Fruit fly (Drosophila melanogaster) whole organism, pupa: ENCODE results near the gene Gk2.

ENCODE experiments used
- CG10348 ChIP-seq: fragments of 200-800 bp; sonication (Bioruptor generic); IDR thresholded peaks from 2 replicates; pipeline ENCODE4 v1.3.6; 2022; ENCODE audit warnings: missing biosample characterization, missing genetic modification characterization
- CG12605 ChIP-seq: fragments of 200-800 bp; sonication (Bioruptor generic); IDR thresholded peaks from 2 replicates; pipeline ENCODE4 v1.3.6; 2022; ENCODE audit warnings: missing biosample characterization, missing genetic modification characterization
- CG13204 ChIP-seq: fragments of 200-800 bp; sonication (Bioruptor generic); optimal IDR thresholded peaks from 2 replicates; lab custom pipeline; 2018; ENCODE audit warnings: missing biosample characterization, mild to moderate bottlenecking, missing genetic modification characterization, moderate library complexity
- CG14655 ChIP-seq: fragments of 200-800 bp; sonication (Bioruptor generic); optimal IDR thresholded peaks from 3 replicates; lab custom pipeline; 2017; ENCODE audit warnings: mild to moderate bottlenecking, missing biosample characterization, missing genetic modification reagents, missing genetic modification characterization
- CG15710 ChIP-seq: fragments of 200-800 bp; sonication (Bioruptor generic); optimal IDR thresholded peaks from 2 replicates; lab custom pipeline; 2018; ENCODE audit warnings: missing biosample characterization, mild to moderate bottlenecking, missing genetic modification characterization, moderate library complexity
- CG17806 ChIP-seq: fragments of 200-800 bp; sonication (Bioruptor generic); optimal IDR thresholded peaks from 2 replicates; lab custom pipeline; 2018; ENCODE audit warnings: missing biosample characterization, mild to moderate bottlenecking, missing genetic modification characterization, moderate library complexity
- CG32121 ChIP-seq: fragments of 200-800 bp; sonication (Bioruptor generic); IDR thresholded peaks from 2 replicates; pipeline ENCODE4 v1.3.6; 2022; ENCODE audit warnings: missing biosample characterization, missing genetic modification characterization
- CG34367 ChIP-seq: fragments of 200-800 bp; sonication (Bioruptor generic); optimal IDR thresholded peaks from 2 replicates; lab custom pipeline; 2018; ENCODE audit warnings: missing biosample characterization, mild to moderate bottlenecking, missing genetic modification characterization
- CG4496 ChIP-seq: fragments of 200-800 bp; sonication (Bioruptor generic); IDR thresholded peaks from 3 replicates; pipeline ENCODE4 v1.3.6; 2022; ENCODE audit warnings: missing biosample characterization, missing genetic modification characterization
- CG8159 ChIP-seq: fragments of 200-800 bp; sonication (Bioruptor generic); optimal IDR thresholded peaks from 3 replicates; lab custom pipeline; 2018; ENCODE audit warnings: missing biosample characterization, mild to moderate bottlenecking, missing genetic modification characterization, moderate library complexity
- CG8301 ChIP-seq: fragments of 200-800 bp; sonication (Bioruptor generic); optimal IDR thresholded peaks from 2 replicates; lab custom pipeline; 2018; ENCODE audit warnings: missing biosample characterization, mild to moderate bottlenecking, missing genetic modification characterization
- CG9948 ChIP-seq: fragments of 200-800 bp; sonication (Bioruptor generic); optimal IDR thresholded peaks from 2 replicates; lab custom pipeline; 2018; ENCODE audit warnings: missing biosample characterization, mild to moderate bottlenecking, missing genetic modification characterization, moderate library complexity
- D1 ChIP-seq: fragments of 200-800 bp; sonication (Bioruptor generic); optimal IDR thresholded peaks from 2 replicates; lab custom pipeline; 2018; ENCODE audit warnings: missing biosample characterization, mild to moderate bottlenecking, missing genetic modification characterization, moderate library complexity
- EcR ChIP-seq: fragments of 200-800 bp; sonication (Bioruptor generic); optimal IDR thresholded peaks from 3 replicates; lab custom pipeline; 2019; ENCODE audit warnings: missing biosample characterization, missing genetic modification characterization, mild to moderate bottlenecking, moderate library complexity, missing genetic modification reagents
- Ets98B ChIP-seq: fragments of 200-800 bp; sonication (Bioruptor generic); IDR thresholded peaks from 2 replicates; pipeline ENCODE4 v1.3.6; 2022; ENCODE audit warnings: missing biosample characterization, missing genetic modification characterization
- Pif1A ChIP-seq: fragments of 200-800 bp; sonication (Bioruptor generic); optimal IDR thresholded peaks from 3 replicates; lab custom pipeline; 2016; ENCODE audit warnings: missing biosample characterization, missing genetic modification characterization
- Pif1B ChIP-seq: fragments of 200-800 bp; sonication (Bioruptor generic); optimal IDR thresholded peaks from 3 replicates; lab custom pipeline; 2016; ENCODE audit warnings: missing biosample characterization, missing genetic modification characterization
- Snoo ChIP-seq: fragments of 200-800 bp; sonication (Bioruptor generic); optimal IDR thresholded peaks from 3 replicates; lab custom pipeline; 2017; ENCODE audit warnings: missing biosample characterization, mild to moderate bottlenecking, missing genetic modification characterization, inconsistent platforms
- fd96Ca ChIP-seq: fragments of 200-800 bp; sonication (Bioruptor generic); IDR thresholded peaks from 3 replicates; pipeline ENCODE4 v1.3.6; 2022; ENCODE audit warnings: missing biosample characterization, missing genetic modification characterization
- gl ChIP-seq: fragments of 200-800 bp; sonication (Bioruptor generic); optimal IDR thresholded peaks from 2 replicates; lab custom pipeline; 2018; ENCODE audit warnings: missing biosample characterization, mild to moderate bottlenecking, missing genetic modification characterization
- rn ChIP-seq: fragments of 200-800 bp; sonication (Bioruptor generic); IDR thresholded peaks from 2 replicates; pipeline ENCODE4 v1.3.6; 2022; ENCODE audit warnings: missing biosample characterization, missing genetic modification characterization

The Gk2 gene

DNA sequence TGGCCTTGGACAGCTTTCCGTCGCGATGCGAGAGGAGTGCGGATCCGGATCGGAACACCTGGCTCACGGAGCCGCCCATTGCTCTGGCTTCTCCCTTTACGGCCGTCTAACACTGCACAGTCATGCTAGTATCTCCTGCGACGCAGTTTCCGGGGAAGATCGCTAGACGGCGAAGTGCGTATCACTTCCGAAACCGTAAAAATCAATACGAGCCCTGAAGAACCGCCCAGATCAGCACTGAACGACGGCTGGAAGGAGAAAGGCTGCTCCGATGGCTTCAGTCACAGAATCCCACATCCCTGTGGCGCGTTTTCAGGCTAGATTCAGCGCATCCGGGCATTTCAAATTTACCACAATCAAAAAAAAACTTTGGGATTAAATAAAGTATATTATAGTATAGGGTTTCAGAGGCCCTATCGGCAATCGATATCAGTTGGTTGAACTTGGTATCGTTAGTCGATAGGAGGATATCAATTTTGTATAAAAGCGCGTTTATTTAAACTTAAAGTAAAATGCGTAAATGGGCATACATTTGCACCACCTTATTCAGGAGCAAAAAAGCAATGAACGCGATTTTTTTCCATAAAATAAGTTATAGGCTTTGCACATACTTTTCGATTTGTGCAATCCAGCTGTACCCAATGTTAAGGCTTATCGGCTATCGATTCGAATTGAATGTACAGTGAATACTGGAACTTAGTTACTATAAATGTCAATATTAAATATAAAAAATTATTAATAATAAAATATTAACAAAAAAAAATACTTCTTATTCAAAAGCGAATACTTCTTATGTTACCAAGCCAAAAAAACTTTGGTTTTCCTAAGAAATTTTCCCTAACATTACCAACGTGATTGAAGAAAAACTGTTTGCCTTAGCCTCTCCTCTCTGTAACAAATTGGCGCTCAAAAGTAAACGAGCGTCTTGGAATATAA is 36.8 kb downstream of the Gk2 start, which contains the start of the genes CG13933 and PolD2:
Gene CG13933 (minus strand): TSS at position 435 of the 936 bp plus-strand sequence.
Gene PolD2 (plus strand): TSS at position 921 of the 936 bp plus-strand sequence.
- TF ChIP-seq CG32121 (GFP tag; lab: Robert Waterston, UW) = peak; percentile 97
- TF ChIP-seq CG9948 (tag; lab: Kevin White, UChicago) = peak; percentile 82
- no peak for TF ChIP-seq Snoo (tag; lab: Kevin White, UChicago)
- peak; percentile 5 for TF ChIP-seq gl
- no peak for TF ChIP-seq CG8301 (tag; lab: Kevin White, UChicago)
- TF ChIP-seq Ets98B = peak; percentile 97
- peak; percentile 91 for TF ChIP-seq CG8159 (tag; lab: Kevin White, UChicago)
- TF ChIP-seq CG34367 (tag; lab: Kevin White, UChicago) = peak; percentile 97
- peak; percentile 92 for TF ChIP-seq CG17806 (tag; lab: Kevin White, UChicago)
- peak; percentile 90 for TF ChIP-seq rn (GFP tag; lab: Robert Waterston, UW)
- TF ChIP-seq fd96Ca (GFP tag; lab: Robert Waterston, UW) = peak; percentile 86
- TF ChIP-seq CG13204 (GFP tag; lab: Kevin White, UChicago) = no peak
- TF ChIP-seq CG14655 (GFP tag; lab: Kevin White, UChicago) = no peak
- no peak for TF ChIP-seq Pif1A (GFP tag; lab: Kevin White, UChicago)
- TF ChIP-seq CG10348 (GFP tag; lab: Robert Waterston, UW) = peak; percentile 94
- no peak for TF ChIP-seq D1 (tag; lab: Kevin White, UChicago)
- TF ChIP-seq CG4496 = peak; percentile 98
- peak; percentile 95 for TF ChIP-seq Pif1B
- TF ChIP-seq CG15710 (tag; lab: Kevin White, UChicago) = peak; percentile 99
- TF ChIP-seq CG12605 (GFP tag; lab: Robert Waterston, UW) = peak; percentile 87

DNA sequence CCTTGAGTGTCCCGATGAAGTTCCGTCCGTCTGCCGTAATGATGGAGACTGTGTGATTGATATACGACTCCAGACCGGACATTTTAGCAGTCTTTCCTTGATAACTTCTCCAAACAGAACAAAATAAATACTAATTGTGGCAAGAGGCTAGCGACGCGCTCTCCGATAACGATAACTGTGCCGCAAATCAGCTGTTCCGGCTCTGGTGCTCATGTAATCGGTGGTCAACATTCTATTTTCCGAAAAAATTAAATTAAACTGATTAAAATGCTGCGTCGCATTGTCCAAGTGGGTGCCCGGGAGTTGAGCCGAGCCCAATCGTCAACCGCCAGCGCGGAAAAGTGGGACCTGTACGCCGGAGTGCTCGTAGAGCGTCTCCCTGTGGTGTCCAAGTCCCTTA is 39.0 kb downstream of the Gk2 start, which contains the start of the genes CG2021 and mRpL46:
Gene CG2021 (minus strand): TSS at position 163 of the 400 bp plus-strand sequence.
Gene mRpL46 (plus strand): TSS at position 191 of the 400 bp plus-strand sequence.
- TF ChIP-seq fd96Ca (GFP tag; lab: Robert Waterston, UW) = no peak
- TF ChIP-seq Pif1A (GFP tag; lab: Kevin White, UChicago) = no peak
- TF ChIP-seq CG4496 = no peak
- TF ChIP-seq CG12605 (GFP tag; lab: Robert Waterston, UW) = no peak

dm6 chr3L:1784092-1784491 is 45.9 kb downstream of the Gk2 start:
- no peak for TF ChIP-seq CG4496
- TF ChIP-seq Snoo (tag; lab: Kevin White, UChicago) = no peak
- TF ChIP-seq CG8301 (tag; lab: Kevin White, UChicago) = no peak
- TF ChIP-seq D1 (tag; lab: Kevin White, UChicago) = no peak
- TF ChIP-seq CG10348 (GFP tag; lab: Robert Waterston, UW) = no peak
- no peak for TF ChIP-seq Ets98B
- TF ChIP-seq Pif1A (GFP tag; lab: Kevin White, UChicago) = no peak
- no peak for TF ChIP-seq fd96Ca (GFP tag; lab: Robert Waterston, UW)
- no peak for TF ChIP-seq CG34367 (tag; lab: Kevin White, UChicago)
- TF ChIP-seq EcR (GFP tag; lab: Kevin White, UChicago) = no peak
- no peak for TF ChIP-seq CG13204 (GFP tag; lab: Kevin White, UChicago)
- TF ChIP-seq CG8159 (tag; lab: Kevin White, UChicago) = no peak
- no peak for TF ChIP-seq CG14655 (GFP tag; lab: Kevin White, UChicago)
- TF ChIP-seq CG15710 (tag; lab: Kevin White, UChicago) = no peak
- no peak for TF ChIP-seq rn (GFP tag; lab: Robert Waterston, UW)
- no peak for TF ChIP-seq Pif1B

dm6 chr3L:1789339-1789738 is 51.1 kb downstream of the Gk2 start:
- TF ChIP-seq fd96Ca (GFP tag; lab: Robert Waterston, UW) (no peak), EcR (GFP tag; lab: Kevin White, UChicago) (peak; percentile 33)
- TF ChIP-seq, all 21 proteins: peak for 1

DNA sequence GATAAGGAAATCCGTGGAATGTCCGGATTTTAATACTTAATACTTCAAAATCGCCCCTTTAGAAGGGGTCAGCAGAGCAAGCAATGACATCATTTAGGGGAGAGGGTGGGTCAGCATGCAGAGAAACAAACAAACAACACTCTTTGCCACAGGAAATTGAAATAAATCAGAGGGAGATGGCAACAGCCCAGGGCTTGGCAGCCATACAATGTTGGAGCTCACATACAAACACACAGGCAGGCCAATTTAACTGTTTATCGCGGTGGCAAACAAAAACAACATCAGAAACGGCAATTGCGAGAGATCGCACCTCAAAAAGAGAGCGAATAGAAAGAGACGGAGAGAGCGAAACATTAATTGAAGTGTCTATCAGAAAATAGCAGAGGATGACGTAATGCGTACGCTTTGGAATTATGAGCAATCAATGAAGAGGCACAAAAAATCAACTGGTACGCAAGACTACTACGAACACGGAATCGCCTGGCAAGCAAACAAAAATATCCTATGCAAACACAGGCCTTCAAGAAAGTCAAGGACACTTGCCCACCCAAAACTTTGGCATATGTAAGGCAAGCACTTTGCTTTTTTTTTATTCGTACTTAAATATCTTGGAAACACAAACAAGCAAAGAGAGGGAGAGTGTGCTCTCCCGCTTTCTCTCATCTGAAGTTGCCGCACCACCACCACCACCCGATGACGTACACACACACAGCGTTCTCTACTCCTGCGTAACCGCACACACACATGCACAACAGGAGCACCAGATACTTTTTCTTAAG is 56.1 kb downstream of the Gk2 start:
- no peak for TF ChIP-seq CG9948 (tag; lab: Kevin White, UChicago)
- TF ChIP-seq EcR (GFP tag; lab: Kevin White, UChicago) = peak; percentile 64
- peak; percentile 20; the same call in 1 of the 3 replicates for TF ChIP-seq fd96Ca (GFP tag; lab: Robert Waterston, UW)
- TF ChIP-seq CG8301 (tag; lab: Kevin White, UChicago) = no peak
- peak; percentile 30; the same call in 1 of the 3 replicates for TF ChIP-seq CG4496
- no peak; the same call in 1 of the 2 replicates for TF ChIP-seq Ets98B
- TF ChIP-seq CG12605 (GFP tag; lab: Robert Waterston, UW) = peak; percentile 50; the same call in 1 of the 2 replicates
- no peak for TF ChIP-seq gl
- TF ChIP-seq rn (GFP tag; lab: Robert Waterston, UW) = 0 out of 2 replicates have a peak, but pooled peaks have one; percentile 17
- no peak for TF ChIP-seq CG17806 (tag; lab: Kevin White, UChicago)
- no peak for TF ChIP-seq CG13204 (GFP tag; lab: Kevin White, UChicago)
- TF ChIP-seq CG8159 (tag; lab: Kevin White, UChicago) = no peak
- TF ChIP-seq D1 (tag; lab: Kevin White, UChicago) = no peak
- no peak for TF ChIP-seq CG34367 (tag; lab: Kevin White, UChicago)
- peak; percentile 9; the same call in 1 of the 2 replicates for TF ChIP-seq CG32121 (GFP tag; lab: Robert Waterston, UW)
- TF ChIP-seq CG10348 (GFP tag; lab: Robert Waterston, UW) = no peak
- TF ChIP-seq CG15710 (tag; lab: Kevin White, UChicago) = no peak
- TF ChIP-seq Snoo (tag; lab: Kevin White, UChicago) = no peak
- TF ChIP-seq Pif1A (GFP tag; lab: Kevin White, UChicago) = no peak
- no peak for TF ChIP-seq CG14655 (GFP tag; lab: Kevin White, UChicago)
- TF ChIP-seq Pif1B = no peak
